Worm (Caenorhabditis elegans) whole organism, mixed stage, embryonic: ENCODE measurements around the gene nhr-88.

Source experiments
- M03D4.4 ChIP-seq: sonication (generic microtip); optimal IDR thresholded peaks from 2 replicates; lab custom pipeline; 2017; ENCODE audit warnings: mild to moderate bottlenecking, missing genetic modification characterization, missing compliant biosample characterization
- bed-3 ChIP-seq: fragments of 200-800 bp; sonication (Bioruptor generic); optimal IDR thresholded peaks from 3 replicates; lab custom pipeline; 2018; ENCODE audit warnings: mild to moderate bottlenecking, missing genetic modification characterization, moderate library complexity, missing compliant biosample characterization
- blmp-1 ChIP-seq: fragments of 150-350 bp; optimal IDR thresholded peaks from 2 replicates; lab custom pipeline; 2014; ENCODE audit warnings: missing biosample characterization, missing genetic modification characterization
- ceh-39 ChIP-seq: fragments of 150-350 bp; optimal IDR thresholded peaks from 2 replicates; lab custom pipeline; 2014; ENCODE audit warnings: missing biosample characterization, missing genetic modification characterization
- ceh-43 ChIP-seq: fragments of 200-800 bp; sonication (Bioruptor generic); optimal IDR thresholded peaks from 2 replicates; lab custom pipeline; 2018; ENCODE audit warnings: mild to moderate bottlenecking, missing genetic modification characterization, moderate library complexity, missing compliant biosample characterization
- ceh-83 ChIP-seq: fragments of 200-800 bp; sonication (Bioruptor generic); optimal IDR thresholded peaks from 2 replicates; lab custom pipeline; 2018; ENCODE audit warnings: mild to moderate bottlenecking, missing genetic modification characterization, missing compliant biosample characterization
- ces-1 ChIP-seq: fragments of 150-350 bp; optimal IDR thresholded peaks from 2 replicates; lab custom pipeline; 2014; ENCODE audit warnings: missing biosample characterization, missing genetic modification reagents, missing genetic modification characterization
- drap-1 ChIP-seq: fragments of 200-800 bp; sonication (Bioruptor generic); optimal IDR thresholded peaks from 3 replicates; lab custom pipeline; 2018; ENCODE audit warnings: mild to moderate bottlenecking, missing genetic modification characterization, missing compliant biosample characterization
- elt-3 ChIP-seq: fragments of 150-350 bp; optimal IDR thresholded peaks from 2 replicates; lab custom pipeline; 2014; ENCODE audit warnings: missing biosample characterization, missing genetic modification characterization
- flh-1 ChIP-seq: fragments of 200-800 bp; sonication (Bioruptor generic); optimal IDR thresholded peaks from 2 replicates; lab custom pipeline; 2018; ENCODE audit warnings: mild to moderate bottlenecking, missing genetic modification characterization, moderate library complexity, missing compliant biosample characterization
- ham-2 ChIP-seq: fragments of 200-800 bp; sonication (Bioruptor generic); optimal IDR thresholded peaks from 2 replicates; lab custom pipeline; 2018; ENCODE audit warnings: mild to moderate bottlenecking, missing genetic modification characterization, missing compliant biosample characterization
- hlh-1 ChIP-seq: fragments of 150-350 bp; optimal IDR thresholded peaks from 2 replicates; lab custom pipeline; 2014; ENCODE audit warnings: missing biosample characterization, missing genetic modification reagents, missing genetic modification characterization
- lin-32 ChIP-seq: fragments of 200-800 bp; sonication (Bioruptor generic); optimal IDR thresholded peaks from 2 replicates; lab custom pipeline; 2018; ENCODE audit warnings: mild to moderate bottlenecking, missing genetic modification characterization, missing compliant biosample characterization
- lsy-2 ChIP-seq: fragments of 150-350 bp; optimal IDR thresholded peaks from 2 replicates; lab custom pipeline; 2014; ENCODE audit warnings: missing biosample characterization, missing genetic modification characterization
- mab-5 ChIP-seq: fragments of 150-350 bp; optimal IDR thresholded peaks from 2 replicates; lab custom pipeline; 2014; ENCODE audit warnings: missing biosample characterization, missing genetic modification characterization
- mep-1 ChIP-seq: fragments of 150-350 bp; optimal IDR thresholded peaks from 2 replicates; lab custom pipeline; 2017; ENCODE audit warnings: missing biosample characterization, missing genetic modification reagents, missing genetic modification characterization, inconsistent platforms
- mls-2 ChIP-seq: sonication (generic microtip); optimal IDR thresholded peaks from 2 replicates; lab custom pipeline; 2016; ENCODE audit warnings: mild to moderate bottlenecking, missing genetic modification characterization, moderate library complexity, missing compliant biosample characterization
- nhr-12 ChIP-seq: fragments of 150-350 bp; optimal IDR thresholded peaks from 2 replicates; lab custom pipeline; 2014; ENCODE audit warnings: missing biosample characterization, missing genetic modification characterization
- nhr-2 ChIP-seq: fragments of 150-350 bp; optimal IDR thresholded peaks from 2 replicates; lab custom pipeline; 2014; ENCODE audit warnings: missing biosample characterization, missing genetic modification characterization
- nhr-237 ChIP-seq: fragments of 150-350 bp; optimal IDR thresholded peaks from 2 replicates; lab custom pipeline; 2014; ENCODE audit warnings: missing biosample characterization, missing genetic modification characterization
- nhr-76 ChIP-seq: sonication (generic microtip); optimal IDR thresholded peaks from 2 replicates; lab custom pipeline; 2017; ENCODE audit warnings: missing biosample characterization, missing genetic modification characterization
- pha-4 ChIP-seq: fragments of 150-350 bp; optimal IDR thresholded peaks from 2 replicates; lab custom pipeline; 2018; ENCODE audit warnings: missing biosample characterization, missing genetic modification reagents, missing genetic modification characterization
- sem-2 ChIP-seq: fragments of 200-800 bp; sonication (Bioruptor generic); optimal IDR thresholded peaks from 2 replicates; lab custom pipeline; 2018; ENCODE audit warnings: mild to moderate bottlenecking, missing genetic modification characterization, missing compliant biosample characterization
- snpc-4 ChIP-seq: fragments of 150-350 bp; optimal IDR thresholded peaks from 2 replicates; lab custom pipeline; 2014; ENCODE audit warnings: missing biosample characterization, missing genetic modification characterization
- sptf-1 ChIP-seq: sonication (generic microtip); optimal IDR thresholded peaks from 2 replicates; lab custom pipeline; 2017; ENCODE audit warnings: mild to moderate bottlenecking, missing genetic modification characterization, moderate library complexity, missing compliant biosample characterization
- tbx-8 ChIP-seq: fragments of 200-800 bp; sonication (Bioruptor generic); optimal IDR thresholded peaks from 2 replicates; lab custom pipeline; 2018; ENCODE audit warnings: mild to moderate bottlenecking, missing genetic modification characterization, moderate library complexity, missing compliant biosample characterization
- unc-120 ChIP-seq: sonication (generic microtip); optimal IDR thresholded peaks from 2 replicates; lab custom pipeline; 2017; ENCODE audit warnings: missing genetic modification characterization, missing compliant biosample characterization; ENCODE audit not compliant: poor library complexity, severe bottlenecking
- unc-62 ChIP-seq: fragments of 150-350 bp; optimal IDR thresholded peaks from 2 replicates; lab custom pipeline; 2014; ENCODE audit warnings: missing biosample characterization, missing genetic modification reagents, missing genetic modification characterization
- zip-8 ChIP-seq: fragments of 150-350 bp; optimal IDR thresholded peaks from 2 replicates; lab custom pipeline; 2014; ENCODE audit warnings: missing biosample characterization, missing genetic modification characterization
- ztf-11 ChIP-seq: fragments of 150-350 bp; optimal IDR thresholded peaks from 2 replicates; lab custom pipeline; 2014; ENCODE audit warnings: missing biosample characterization, missing genetic modification characterization

nhr-88 gene

DNA sequence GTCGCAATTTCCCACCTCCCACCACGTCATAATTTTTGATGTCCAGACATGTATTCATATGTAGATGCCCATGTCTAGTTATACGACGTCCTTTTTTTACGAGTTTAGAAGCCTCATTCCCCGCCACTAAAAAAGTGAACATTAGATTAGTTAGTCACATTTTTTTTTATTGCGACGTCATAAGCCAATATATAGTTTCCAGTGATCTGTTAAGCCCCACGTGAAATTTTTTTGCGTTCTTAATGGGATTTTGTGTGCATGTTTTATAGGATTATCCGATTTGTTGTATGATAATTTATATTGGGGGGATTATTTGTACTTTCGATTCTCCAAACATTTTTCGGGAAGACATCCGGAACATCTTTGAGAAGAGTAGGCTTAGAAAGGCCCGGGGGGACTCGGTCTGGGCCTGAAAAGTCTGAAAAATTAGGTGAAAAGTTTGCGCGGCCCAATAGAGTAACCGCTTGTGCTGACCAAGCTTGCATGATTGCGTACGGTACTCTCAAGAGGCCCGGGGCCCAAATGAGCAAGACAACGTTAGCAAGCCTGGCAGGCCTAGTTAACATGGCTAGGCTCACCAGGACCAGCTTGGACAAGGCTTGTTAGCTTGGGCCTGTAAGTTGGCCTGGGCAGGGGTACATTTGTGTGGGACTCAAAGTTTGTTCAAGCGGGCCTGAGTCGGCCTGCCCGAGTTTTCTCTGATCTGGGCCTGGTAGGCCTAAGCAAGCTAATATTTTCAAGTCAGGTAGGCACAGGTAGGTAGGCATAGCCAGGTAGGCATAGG is 11.0 kb upstream of the nhr-88 start:
- no peak for TF ChIP-seq ham-2 (GFP tag; lab: Kevin White, UChicago)
- TF ChIP-seq ceh-43 (GFP tag; lab: Kevin White, UChicago), result no peak
- TF ChIP-seq nhr-237, result no peak
- TF ChIP-seq ceh-83 (GFP tag; lab: Kevin White, UChicago), result no peak
- TF ChIP-seq sptf-1 (tag; lab: Kevin White, UChicago), result no peak

DNA sequence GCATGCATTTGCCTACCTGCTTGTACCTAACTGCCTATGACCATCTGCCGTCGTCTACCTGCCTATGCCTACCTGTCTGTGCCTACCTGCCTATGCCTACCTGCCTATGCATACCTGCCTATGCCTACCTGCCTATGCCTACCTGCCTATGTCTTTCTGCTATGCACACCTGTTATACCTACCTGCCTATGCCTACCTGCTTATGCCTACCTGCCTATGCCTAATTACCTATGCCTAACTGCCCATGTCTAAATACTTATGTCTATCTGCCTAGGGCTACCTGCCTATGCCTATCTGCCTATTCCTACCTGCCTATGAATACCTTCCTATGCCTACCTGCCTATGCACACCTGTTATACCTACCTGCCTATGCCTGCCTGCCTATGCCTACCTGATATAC is 10.1 kb upstream of the nhr-88 start:
- TF ChIP-seq ztf-11 (tag; lab: Kevin White, UChicago), result no peak
- TF ChIP-seq tbx-8 (GFP tag; lab: Kevin White, UChicago), result no peak
- no peak for TF ChIP-seq nhr-2 (tag; lab: Kevin White, UChicago)

DNA sequence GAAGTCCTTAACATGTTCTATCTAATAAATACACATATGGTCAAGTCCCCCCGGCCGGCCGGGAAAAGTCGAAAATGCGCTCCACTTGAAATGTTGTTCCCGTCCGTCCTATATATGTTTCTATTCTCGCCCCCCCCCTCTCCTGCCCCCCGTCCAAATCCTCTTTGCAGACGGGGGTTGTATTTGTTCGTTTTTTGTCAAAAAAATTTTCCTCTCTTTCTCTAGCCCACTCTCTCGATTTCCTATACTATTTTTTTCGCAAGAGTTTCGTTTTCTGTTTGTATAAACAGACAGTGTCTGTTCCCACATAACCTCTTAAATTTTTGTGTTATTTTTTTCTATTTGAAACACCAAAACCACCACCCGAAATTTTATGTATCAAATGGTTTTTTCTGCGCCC is 9.4 kb upstream of the nhr-88 start:
- no peak for TF ChIP-seq lsy-2 (tag; lab: Kevin White, UChicago)
- no peak for TF ChIP-seq hlh-1 (tag; lab: Kevin White, UChicago)
- no peak for TF ChIP-seq ztf-11 (tag; lab: Kevin White, UChicago)
- no peak for TF ChIP-seq tbx-8 (GFP tag; lab: Kevin White, UChicago)
- no peak for TF ChIP-seq mab-5 (tag; lab: Kevin White, UChicago)

DNA sequence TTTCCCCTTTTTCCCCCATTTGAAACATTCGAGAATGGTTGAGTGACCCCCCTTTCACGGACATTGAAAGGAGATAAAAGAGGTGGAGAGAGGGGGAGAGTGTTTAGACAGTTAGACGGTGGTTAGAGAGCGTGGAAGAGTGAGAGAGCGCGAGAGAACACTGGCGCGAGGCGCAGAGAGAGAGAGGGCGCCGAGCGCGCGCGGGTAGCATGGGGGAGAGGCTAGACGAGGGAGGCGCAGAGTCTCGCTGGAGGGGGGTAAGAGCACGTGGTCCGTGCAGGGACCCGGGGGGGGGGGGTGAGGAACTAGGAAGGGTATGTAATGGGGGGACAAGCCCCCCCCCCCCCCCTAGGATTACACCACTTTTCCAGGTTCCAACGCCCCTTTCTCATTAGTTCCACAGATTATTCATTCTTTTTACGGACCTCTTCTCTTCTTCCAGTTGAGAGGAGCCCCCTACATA is 2.5 kb upstream of the nhr-88 start:
- TF ChIP-seq unc-120 (tag; lab: Kevin White, UChicago), result peak; percentile 50
- TF ChIP-seq ceh-83 (GFP tag; lab: Kevin White, UChicago), result no peak
- peak; percentile 51 for TF ChIP-seq unc-62 (GFP tag; lab: Kevin White, UChicago)
- TF ChIP-seq hlh-1 (tag; lab: Kevin White, UChicago), result peak; percentile 26
- TF ChIP-seq bed-3 (GFP tag; lab: Kevin White, UChicago), result peak; percentile 49
- TF ChIP-seq lsy-2 (tag; lab: Kevin White, UChicago), result peak; percentile 43
- TF ChIP-seq nhr-12 (tag; lab: Kevin White, UChicago), result no peak
- peak; percentile 69 for TF ChIP-seq sptf-1 (tag; lab: Kevin White, UChicago)
- peak; percentile 68 for TF ChIP-seq ham-2 (GFP tag; lab: Kevin White, UChicago)
- peak; percentile 82 for TF ChIP-seq pha-4 (tag; lab: Kevin White, UChicago)
- no peak for TF ChIP-seq sem-2 (GFP tag; lab: Kevin White, UChicago)
- TF ChIP-seq mls-2 (tag; lab: Kevin White, UChicago), result peak; percentile 62
- peak; percentile 60 for TF ChIP-seq mep-1 (tag; lab: Kevin White, UChicago)
- peak; percentile 82 for TF ChIP-seq nhr-237
- peak; percentile 54 for TF ChIP-seq ztf-11 (tag; lab: Kevin White, UChicago)
- TF ChIP-seq blmp-1 (tag; lab: Kevin White, UChicago), result peak; percentile 48
- TF ChIP-seq M03D4.4 (tag; lab: Kevin White, UChicago), result peak; percentile 56
- TF ChIP-seq elt-3 (tag; lab: Kevin White, UChicago), result peak; percentile 74
- TF ChIP-seq drap-1 (GFP tag; lab: Kevin White, UChicago), result no peak
- TF ChIP-seq nhr-76 (tag; lab: Kevin White, UChicago), result no peak
- peak; percentile 15 for TF ChIP-seq flh-1
- peak; percentile 83 for TF ChIP-seq ces-1
- TF ChIP-seq ceh-43 (GFP tag; lab: Kevin White, UChicago), result no peak
- no peak for TF ChIP-seq ceh-39

DNA sequence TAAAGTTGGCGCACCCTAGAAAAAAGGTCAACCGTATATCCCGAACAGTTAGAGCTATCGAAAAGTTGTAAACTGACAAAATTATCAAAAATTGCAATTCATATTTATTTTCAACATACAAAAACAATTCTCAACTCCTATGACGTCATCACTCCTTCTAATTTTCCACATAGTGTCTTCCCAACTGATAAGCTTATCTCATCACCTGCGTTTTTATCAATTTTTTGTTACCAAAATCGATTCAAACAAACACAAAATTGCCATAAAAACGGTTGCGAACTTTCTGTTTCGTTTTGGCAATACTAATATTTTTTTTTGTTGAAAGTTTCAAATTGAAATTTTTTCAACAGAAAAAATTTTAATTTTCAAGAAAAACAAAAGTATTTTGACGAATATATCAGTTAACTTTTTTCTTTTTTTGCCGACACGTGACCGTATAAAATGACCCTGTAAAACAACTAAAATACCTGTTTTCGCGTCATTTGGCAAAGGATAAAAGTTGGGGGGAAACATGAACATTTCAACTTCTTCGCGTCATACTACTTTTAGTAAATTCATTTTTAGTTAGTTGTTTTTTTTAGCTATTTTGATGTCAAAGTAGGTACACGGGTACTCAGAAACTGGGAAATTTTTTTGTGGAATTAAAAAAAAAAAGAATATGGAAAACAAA is 743 bp upstream of the nhr-88 start:
- peak; percentile 87 for TF ChIP-seq zip-8 (tag; lab: Kevin White, UChicago)
- no peak for TF ChIP-seq bed-3 (GFP tag; lab: Kevin White, UChicago)
- TF ChIP-seq lin-32 (GFP tag; lab: Kevin White, UChicago), result no peak
- TF ChIP-seq ceh-39, result no peak
- no peak for TF ChIP-seq elt-3 (tag; lab: Kevin White, UChicago)
- no peak for TF ChIP-seq snpc-4
- TF ChIP-seq pha-4 (tag; lab: Kevin White, UChicago), result no peak
- TF ChIP-seq, all 35 proteins: peak for 1
